Worm (Caenorhabditis elegans) whole organism, L4/young adult: ENCODE data around the gene Y51A2B.6.
A peak's percentile ranks its signal among the peaks of the same experiment; 100 is the strongest.

Experiments
- W03F9.2 ChIP-seq: fragments of 150-350 bp; optimal IDR thresholded peaks from 2 replicates; lab custom pipeline; 2014; ENCODE audit warnings: missing biosample characterization, missing genetic modification characterization
- dao-5 ChIP-seq: sonication (generic microtip); optimal IDR thresholded peaks from 2 replicates; lab custom pipeline; 2016; ENCODE audit warnings: missing genotype, missing genetic modification characterization, moderate library complexity, missing compliant biosample characterization
- him-1 ChIP-seq: sonication (generic microtip); optimal IDR thresholded peaks from 2 replicates; lab custom pipeline; 2016; ENCODE audit warnings: missing genotype, missing genetic modification reagents, missing genetic modification characterization, missing compliant biosample characterization

Gene Y51A2B.6

ce11 chrV:18359888-18360287, 34.2 kb downstream of the Y51A2B.6 start, which contains the start of gene C08E8.5:
Gene C08E8.5, minus strand, starts transcription at chrV:18359988.
- TF ChIP-seq him-1 (tag; lab: Kevin White, UChicago): no peak
- TF ChIP-seq W03F9.2 (tag; lab: Kevin White, UChicago): no peak
- no peak for TF ChIP-seq dao-5 (tag; lab: Kevin White, UChicago)

- TF ChIP-seq dao-5 (tag; lab: Kevin White, UChicago) (no peak), W03F9.2 (tag; lab: Kevin White, UChicago) (no peak), him-1 (tag; lab: Kevin White, UChicago) (no peak)
Measured at ce11 chrV:18355742-18356141, 38.4 kb downstream of the Y51A2B.6 start, which contains the start of gene C08E8.2. Gene C08E8.2, minus strand, starts transcription at chrV:18355842.

- TF ChIP-seq W03F9.2 (tag; lab: Kevin White, UChicago) (no peak), dao-5 (tag; lab: Kevin White, UChicago) (no peak)
Measured at ce11 chrV:18354299-18354698, 39.8 kb downstream of the Y51A2B.6 start.

DNA sequence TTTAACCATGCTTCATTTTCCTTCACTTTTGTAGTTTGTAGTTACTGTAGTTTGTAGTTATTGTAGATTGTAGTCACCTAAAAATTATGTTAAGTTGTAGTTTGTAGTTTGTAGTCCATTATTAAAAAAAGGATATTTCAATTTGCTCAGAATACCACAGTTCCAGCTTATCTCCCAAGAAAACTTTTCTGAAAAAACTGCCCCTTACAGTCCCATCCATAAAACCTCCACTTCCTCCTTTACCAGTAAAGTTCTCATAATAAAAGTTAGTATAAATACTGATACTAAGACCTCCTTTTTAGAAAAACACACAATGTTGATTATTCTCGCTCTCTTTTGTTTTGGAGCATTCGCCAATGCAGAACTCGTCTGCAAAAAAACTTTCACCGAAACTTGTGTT, 43.4 kb downstream of the Y51A2B.6 start, which contains the start of gene C08E8.11:
TSS of gene C08E8.11 (plus strand) at position 301 of the 400 bp plus-strand sequence.
- no peak for TF ChIP-seq W03F9.2 (tag; lab: Kevin White, UChicago)
- no peak for TF ChIP-seq dao-5 (tag; lab: Kevin White, UChicago)
- no peak for TF ChIP-seq him-1 (tag; lab: Kevin White, UChicago)

DNA sequence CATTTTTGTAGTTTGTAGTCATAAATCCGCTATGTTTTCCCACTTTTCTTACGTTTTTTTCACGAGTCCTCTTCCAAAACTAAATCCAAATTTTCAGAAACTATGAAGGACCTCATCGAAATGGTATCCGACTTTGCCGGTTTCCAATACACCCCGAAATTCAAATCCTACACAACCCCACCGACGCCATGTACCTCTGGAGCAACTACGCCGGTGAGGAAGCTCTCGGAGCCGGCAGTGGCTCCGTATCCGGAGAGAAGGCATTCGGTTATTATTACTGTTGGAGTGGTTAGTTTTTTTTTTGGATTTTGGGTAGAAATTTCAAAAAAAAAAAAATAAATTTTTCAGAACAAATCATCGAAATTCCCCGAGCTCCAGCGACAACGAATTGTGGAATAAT, 44.1 kb downstream of the Y51A2B.6 start, which contains the start of gene C08E8.3:
TSS of gene C08E8.3 (plus strand) at position 84 of the 400 bp plus-strand sequence.
- TF ChIP-seq dao-5 (tag; lab: Kevin White, UChicago): no peak
- no peak for TF ChIP-seq him-1 (tag; lab: Kevin White, UChicago)
- TF ChIP-seq W03F9.2 (tag; lab: Kevin White, UChicago): no peak

DNA sequence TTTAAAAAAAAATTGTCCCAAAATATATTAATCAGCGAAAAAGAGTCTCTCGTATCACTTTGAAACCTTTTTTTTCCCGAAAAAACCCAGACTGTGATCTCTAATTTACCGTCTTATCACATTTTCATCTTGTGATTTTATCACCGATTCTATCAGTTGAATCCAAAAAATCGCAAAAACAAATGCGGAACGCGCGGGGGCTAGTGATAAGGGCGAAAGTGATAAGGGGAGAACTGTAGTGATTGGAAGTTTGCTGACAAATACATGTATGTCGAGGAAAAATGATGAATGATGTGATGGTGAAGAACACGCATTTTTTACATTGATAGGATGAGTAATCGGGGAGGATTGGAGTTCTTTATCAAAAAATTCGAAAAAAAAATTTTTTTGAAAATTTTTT, 48.0 kb downstream of the Y51A2B.6 start:
- no peak for TF ChIP-seq dao-5 (tag; lab: Kevin White, UChicago)
- TF ChIP-seq him-1 (tag; lab: Kevin White, UChicago): no peak
- peak; percentile 7 for TF ChIP-seq W03F9.2 (tag; lab: Kevin White, UChicago)

- TF ChIP-seq W03F9.2 (tag; lab: Kevin White, UChicago) (no peak), dao-5 (tag; lab: Kevin White, UChicago) (no peak), him-1 (tag; lab: Kevin White, UChicago) (no peak)
Measured at ce11 chrV:18344194-18344593, 49.9 kb downstream of the Y51A2B.6 start.
